Worm (Caenorhabditis elegans): Measurements from ENCODE around the gene T05C12.9.
A peak's percentile ranks its signal among the peaks of the same experiment; 100 is the strongest.

DNA sequence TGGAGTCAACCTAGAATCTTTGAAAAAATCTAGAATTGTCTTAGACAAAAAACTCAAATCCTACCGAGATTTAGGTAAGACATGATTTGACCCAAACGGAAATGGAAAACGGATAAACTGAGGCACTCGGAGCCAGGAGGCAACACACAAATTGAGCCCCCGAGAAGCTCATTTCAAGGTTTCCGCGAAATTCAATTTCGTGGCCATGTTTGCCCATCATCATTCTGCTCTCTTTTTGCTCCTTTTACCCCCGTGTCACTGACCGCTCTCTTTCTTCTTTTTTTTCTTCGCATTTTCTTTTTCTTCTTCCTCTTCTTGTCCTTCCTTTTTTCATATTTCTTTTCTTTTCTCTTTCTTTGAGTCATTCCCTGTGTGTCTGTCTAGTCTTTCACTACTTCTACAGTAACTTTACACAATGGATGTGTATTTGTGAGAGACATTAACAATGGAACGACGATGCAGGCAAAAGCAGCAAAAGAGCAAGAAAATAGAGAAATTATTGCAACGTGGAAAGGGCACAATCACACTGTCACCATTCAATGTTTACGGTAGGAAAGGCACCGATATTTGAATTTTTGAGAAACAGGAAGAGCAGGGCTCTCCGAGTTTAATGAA is 40.2 kb downstream of the T05C12.9 start:
- TF ChIP-seq aly-2 (tag; optimal IDR thresholded peaks at IDR 0.05) (no peak), pha-4 (GFP tag; IDR thresholded peaks at IDR 0.05) (no peak), pha-4 (tag; optimal IDR thresholded peaks at IDR 0.05) (peak; percentile 54), egl-27 (tag; optimal IDR thresholded peaks at IDR 0.05) (no peak), nhr-237 (tag; optimal IDR thresholded peaks at IDR 0.05) (no peak), ceh-28 (tag; optimal IDR thresholded peaks at IDR 0.05) (no peak), nhr-76 (tag; optimal IDR thresholded peaks at IDR 0.05) (no peak), dve-1 (tag; optimal IDR thresholded peaks at IDR 0.05; ENCODE audit: insufficient read depth) (no peak), ama-1 (optimal IDR thresholded peaks at IDR 0.05) (no peak), nhr-11 (tag; optimal IDR thresholded peaks at IDR 0.05) (no peak), rbr-2 (tag; optimal IDR thresholded peaks at IDR 0.05) (no peak), skn-1 (tag; optimal IDR thresholded peaks at IDR 0.05) (no peak), pqm-1 (tag; optimal IDR thresholded peaks at IDR 0.05) (no peak)
